Fruit fly (Drosophila melanogaster) whole organism, embryonic: ENCODE measurements around the gene Tom.

Experiments
- Ada2b ChIP-seq: fragments of 200-800 bp; sonication (Bioruptor generic); IDR thresholded peaks from 2 replicates; pipeline ENCODE4 v1.3.6; 2022; ENCODE audit warnings: missing biosample characterization, missing genetic modification characterization
- Aef1 ChIP-seq: fragments of 200-800 bp; sonication (Bioruptor generic); IDR thresholded peaks from 3 replicates; pipeline ENCODE4 v1.3.6; 2022; ENCODE audit warnings: missing biosample characterization, missing genetic modification characterization
- Atf6 ChIP-seq: fragments of 200-800 bp; sonication (Bioruptor generic); IDR thresholded peaks from 2 replicates; pipeline ENCODE4 v1.3.6; 2022; ENCODE audit warnings: missing biosample characterization, missing genetic modification characterization
- Bgb ChIP-seq: fragments of 200-800 bp; sonication (Bioruptor generic); IDR thresholded peaks from 2 replicates; pipeline ENCODE4 v1.3.6; 2022; ENCODE audit warnings: missing biosample characterization, missing genetic modification characterization; ENCODE audit not compliant: partially characterized antibody
- Blimp-1 ChIP-seq: fragments of 200-800 bp; sonication (Bioruptor generic); optimal IDR thresholded peaks from 3 replicates; lab custom pipeline; 2018; ENCODE audit warnings: missing biosample characterization, missing genetic modification characterization, mild to moderate bottlenecking, moderate library complexity, missing genetic modification reagents
- C15 ChIP-seq: fragments of 200-800 bp; sonication (Bioruptor generic); IDR thresholded peaks from 3 replicates; pipeline ENCODE4 v1.3.6; 2022; ENCODE audit warnings: missing biosample characterization, missing genetic modification characterization
- CG10431 ChIP-seq: fragments of 200-800 bp; sonication (Bioruptor generic); optimal IDR thresholded peaks from 3 replicates; lab custom pipeline; 2018; ENCODE audit warnings: missing biosample characterization, mild to moderate bottlenecking, missing genetic modification characterization
- CG12071 ChIP-seq: fragments of 200-800 bp; sonication (Bioruptor generic); optimal IDR thresholded peaks from 3 replicates; lab custom pipeline; 2018; ENCODE audit warnings: missing biosample characterization, mild to moderate bottlenecking, missing genetic modification characterization
- CG12155 ChIP-seq: fragments of 200-800 bp; sonication (Bioruptor generic); optimal IDR thresholded peaks from 3 replicates; lab custom pipeline; 2016; ENCODE audit warnings: missing biosample characterization, missing genetic modification characterization
- CG13123 ChIP-seq: fragments of 200-800 bp; sonication (Bioruptor generic); optimal IDR thresholded peaks from 2 replicates; lab custom pipeline; 2016; ENCODE audit warnings: missing biosample characterization, missing genetic modification characterization
- CG16779 ChIP-seq: fragments of 200-800 bp; sonication (Bioruptor generic); IDR thresholded peaks from 2 replicates; pipeline ENCODE4 v1.3.6; 2022; ENCODE audit warnings: missing biosample characterization, missing genetic modification characterization
- CG17359 ChIP-seq: fragments of 200-800 bp; sonication (Bioruptor generic); optimal IDR thresholded peaks from 3 replicates; lab custom pipeline; 2018; ENCODE audit warnings: missing biosample characterization, mild to moderate bottlenecking, missing genetic modification characterization, moderate library complexity
- CG17385 ChIP-seq: fragments of 200-800 bp; sonication (Bioruptor generic); optimal IDR thresholded peaks from 3 replicates; lab custom pipeline; 2018; ENCODE audit warnings: missing biosample characterization, mild to moderate bottlenecking, missing genetic modification characterization
- CG17612 ChIP-seq: fragments of 200-800 bp; sonication (Bioruptor generic); IDR thresholded peaks from 2 replicates; pipeline ENCODE4 v1.3.6; 2022; ENCODE audit warnings: missing biosample characterization, missing genetic modification characterization
- CG17912 ChIP-seq: fragments of 200-800 bp; sonication (Bioruptor generic); optimal IDR thresholded peaks from 2 replicates; lab custom pipeline; 2018; ENCODE audit warnings: missing biosample characterization, mild to moderate bottlenecking, missing genetic modification characterization
- CG2116 ChIP-seq: fragments of 200-800 bp; sonication (Bioruptor generic); optimal IDR thresholded peaks from 3 replicates; lab custom pipeline; 2018; ENCODE audit warnings: missing biosample characterization, mild to moderate bottlenecking, missing genetic modification characterization
- CG3407 ChIP-seq: fragments of 200-800 bp; sonication (Bioruptor generic); optimal IDR thresholded peaks from 2 replicates; lab custom pipeline; 2018; ENCODE audit warnings: missing biosample characterization, mild to moderate bottlenecking, missing genetic modification characterization
- CG43689 ChIP-seq: fragments of 200-800 bp; sonication (Bioruptor generic); IDR thresholded peaks from 2 replicates; pipeline ENCODE4 v1.3.6; 2022; ENCODE audit warnings: missing biosample characterization, missing genetic modification characterization
- CG7372 ChIP-seq: fragments of 200-800 bp; sonication (Bioruptor generic); IDR thresholded peaks from 2 replicates; pipeline ENCODE4 v1.3.6; 2022; ENCODE audit warnings: missing biosample characterization, missing genetic modification characterization
- CG8478 ChIP-seq: fragments of >200 bp; optimal IDR thresholded peaks from 2 replicates; lab custom pipeline; 2018
- CG9876 ChIP-seq: fragments of 200-800 bp; sonication (Bioruptor generic); optimal IDR thresholded peaks from 2 replicates; lab custom pipeline; 2016; ENCODE audit warnings: missing biosample characterization, missing genetic modification characterization
- Doc2 ChIP-seq: fragments of 200-800 bp; sonication (Bioruptor generic); IDR thresholded peaks from 2 replicates; pipeline ENCODE4 v1.3.6; 2022; ENCODE audit warnings: missing biosample characterization, missing genetic modification characterization
- Fer3 ChIP-seq: fragments of 200-800 bp; sonication (Bioruptor generic); optimal IDR thresholded peaks from 2 replicates; lab custom pipeline; 2018; ENCODE audit warnings: missing biosample characterization, mild to moderate bottlenecking, missing genetic modification characterization, moderate library complexity
- H2.0 ChIP-seq: fragments of 200-800 bp; sonication (Bioruptor generic); IDR thresholded peaks from 2 replicates; pipeline ENCODE4 v1.3.6; 2022; ENCODE audit warnings: missing biosample characterization, missing genetic modification characterization
- HmgD ChIP-seq: fragments of 200-800 bp; sonication (Bioruptor generic); optimal IDR thresholded peaks from 3 replicates; lab custom pipeline; 2016; ENCODE audit warnings: missing biosample characterization, missing genetic modification characterization
- Hr3 ChIP-seq: fragments of 200-800 bp; sonication (Bioruptor generic); optimal IDR thresholded peaks from 3 replicates; lab custom pipeline; 2016; ENCODE audit warnings: missing biosample characterization, missing genetic modification characterization
- Lpt ChIP-seq: fragments of >200 bp; optimal IDR thresholded peaks from 2 replicates; lab custom pipeline; 2018; ENCODE audit warnings: missing biosample characterization, missing genetic modification characterization
- MBD-R2 ChIP-seq: fragments of 200-800 bp; sonication (Bioruptor generic); IDR thresholded peaks from 2 replicates; pipeline ENCODE4 v1.3.6; 2022; ENCODE audit warnings: missing biosample characterization, missing genetic modification characterization
- NC2β ChIP-seq: fragments of 200-800 bp; sonication (Bioruptor generic); optimal IDR thresholded peaks from 2 replicates; lab custom pipeline; 2016; ENCODE audit warnings: missing biosample characterization, missing genetic modification characterization
- Nf-YC ChIP-seq: fragments of 200-800 bp; optimal IDR thresholded peaks from 3 replicates; lab custom pipeline; 2019; ENCODE audit warnings: missing biosample characterization, mild to moderate bottlenecking, missing genetic modification characterization, moderate library complexity
- Pdp1 ChIP-seq, 2 experiments: fragments of 200-800 bp; sonication (Bioruptor generic); optimal IDR thresholded peaks; 3 replicates each; lab custom pipeline; 2016; ENCODE audit warnings: missing biosample characterization in 2 of 2, missing genetic modification characterization in 2 of 2, mild to moderate bottlenecking in 1 of 2, moderate library complexity in 1 of 2
- Scr ChIP-seq: fragments of 200-800 bp; sonication (Bioruptor generic); IDR thresholded peaks from 2 replicates; pipeline ENCODE4 v1.3.6; 2022; ENCODE audit warnings: missing biosample characterization, missing genetic modification characterization; ENCODE audit not compliant: partially characterized antibody
- Tbp ChIP-seq: fragments of >200 bp; optimal IDR thresholded peaks from 2 replicates; lab custom pipeline; 2018; ENCODE audit warnings: missing biosample characterization, missing genetic modification characterization
- ac ChIP-seq: fragments of 200-800 bp; sonication (Bioruptor generic); optimal IDR thresholded peaks from 3 replicates; lab custom pipeline; 2017; ENCODE audit warnings: missing biosample characterization, mild to moderate bottlenecking, missing genetic modification characterization
- az2 ChIP-seq: fragments of 200-800 bp; sonication (Bioruptor generic); optimal IDR thresholded peaks from 3 replicates; lab custom pipeline; 2016; ENCODE audit warnings: missing biosample characterization, missing genetic modification characterization
- cad ChIP-seq: fragments of >200 bp; optimal IDR thresholded peaks from 2 replicates; lab custom pipeline; 2017; ENCODE audit warnings: missing biosample characterization, missing genetic modification characterization
- cato ChIP-seq: fragments of 200-800 bp; sonication (Bioruptor generic); optimal IDR thresholded peaks from 2 replicates; lab custom pipeline; 2016; ENCODE audit warnings: missing biosample characterization, missing genetic modification characterization, borderline replicate concordance
- chinmo ChIP-seq: fragments of 200-800 bp; sonication (Bioruptor generic); IDR thresholded peaks from 4 replicates; pipeline ENCODE4 v1.3.6; 2022; ENCODE audit warnings: missing biosample characterization, missing genetic modification characterization; ENCODE audit not compliant: partially characterized antibody
- da ChIP-seq: fragments of 200-800 bp; sonication (Bioruptor generic); optimal IDR thresholded peaks from 2 replicates; lab custom pipeline; 2016; ENCODE audit warnings: missing biosample characterization, missing genetic modification characterization
- exex ChIP-seq: fragments of 200-800 bp; sonication (Bioruptor generic); optimal IDR thresholded peaks from 4 replicates; lab custom pipeline; 2018; ENCODE audit warnings: missing biosample characterization, mild to moderate bottlenecking, missing genetic modification characterization, moderate library complexity
- eyg ChIP-seq: fragments of 200-800 bp; sonication (Bioruptor generic); optimal IDR thresholded peaks from 3 replicates; lab custom pipeline; 2016; ENCODE audit warnings: missing biosample characterization, missing genetic modification characterization
- fd96Cb ChIP-seq: fragments of 200-800 bp; sonication (Bioruptor generic); optimal IDR thresholded peaks from 2 replicates; lab custom pipeline; 2018; ENCODE audit warnings: missing biosample characterization, mild to moderate bottlenecking, missing genetic modification characterization, moderate library complexity
- gro ChIP-seq: fragments of 200-800 bp; sonication (Bioruptor generic); optimal IDR thresholded peaks from 2 replicates; lab custom pipeline; 2016; ENCODE audit warnings: missing biosample characterization, missing genetic modification characterization
- gsb ChIP-seq: fragments of 200-800 bp; sonication (Bioruptor generic); IDR thresholded peaks from 2 replicates; pipeline ENCODE4 v1.3.6; 2022; ENCODE audit warnings: missing biosample characterization, missing genetic modification characterization
- hb ChIP-seq: fragments of 200-800 bp; sonication (Bioruptor generic); IDR thresholded peaks from 3 replicates; pipeline ENCODE4 v1.3.6; 2022; ENCODE audit warnings: missing biosample characterization, missing genetic modification characterization; ENCODE audit not compliant: partially characterized antibody
- ken ChIP-seq: fragments of 200-800 bp; sonication (Bioruptor generic); IDR thresholded peaks from 3 replicates; pipeline ENCODE4 v1.3.6; 2022; ENCODE audit warnings: missing biosample characterization, missing genetic modification characterization
- mld ChIP-seq: fragments of 200-800 bp; sonication (Bioruptor generic); IDR thresholded peaks from 3 replicates; pipeline ENCODE4 v1.3.6; 2022; ENCODE audit warnings: missing biosample characterization, missing genetic modification characterization; ENCODE audit not compliant: partially characterized antibody
- nau ChIP-seq: fragments of 200-800 bp; sonication (Bioruptor generic); optimal IDR thresholded peaks from 3 replicates; lab custom pipeline; 2017; ENCODE audit warnings: missing biosample characterization, mild to moderate bottlenecking, missing genetic modification characterization, missing genetic modification reagents
- otp ChIP-seq: fragments of 200-800 bp; sonication (Bioruptor generic); IDR thresholded peaks from 3 replicates; pipeline ENCODE4, ENCODE4 v1.3.6; 2022; ENCODE audit warnings: missing biosample characterization, missing genetic modification characterization
- ro ChIP-seq: fragments of 200-800 bp; sonication (Bioruptor generic); IDR thresholded peaks from 2 replicates; pipeline ENCODE4 v1.3.6; 2022; ENCODE audit warnings: missing biosample characterization, missing genetic modification characterization
- stwl ChIP-seq: fragments of 200-800 bp; sonication (Bioruptor generic); optimal IDR thresholded peaks from 3 replicates; lab custom pipeline; 2018; ENCODE audit warnings: missing biosample characterization, mild to moderate bottlenecking, missing genetic modification characterization, moderate library complexity
- tgo ChIP-seq: fragments of 200-800 bp; sonication (Bioruptor generic); IDR thresholded peaks from 3 replicates; pipeline ENCODE4 v1.3.6; 2022; ENCODE audit warnings: missing biosample characterization, missing genetic modification characterization
- zfh1 ChIP-seq: fragments of 200-800 bp; sonication (Bioruptor generic); IDR thresholded peaks from 3 replicates; pipeline ENCODE4 v1.3.6; 2022; ENCODE audit warnings: missing biosample characterization, missing genetic modification characterization

Gene Tom

DNA sequence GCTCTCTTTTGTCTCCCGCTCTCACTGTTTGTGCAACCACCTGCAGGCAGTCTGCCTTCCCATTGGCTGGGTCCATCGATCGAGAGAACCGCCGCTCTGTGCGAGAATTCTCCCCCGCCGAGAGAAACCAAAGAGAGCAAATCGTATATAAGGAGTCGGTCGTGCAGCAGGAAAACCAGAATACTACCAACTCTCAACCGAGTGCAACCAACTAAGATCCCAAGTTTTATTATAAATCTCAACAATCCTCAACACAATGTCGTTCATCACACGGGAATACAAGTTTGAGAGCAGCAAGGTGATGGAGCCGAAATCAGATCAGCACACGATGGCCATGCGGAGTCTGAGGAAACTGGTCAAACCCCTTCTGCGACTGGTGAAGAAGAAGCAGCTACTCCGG lies at the start of gene Tom (continued):
- TF ChIP-seq CG9876 (GFP tag; lab: Kevin White, UChicago), result no peak
- no peak for TF ChIP-seq da (GFP tag; lab: Kevin White, UChicago)
- TF ChIP-seq Aef1 (GFP tag; lab: Robert Waterston, UW), result no peak
- TF ChIP-seq CG17385 (GFP tag; lab: Kevin White, UChicago), result peak; percentile 23
- no peak for TF ChIP-seq CG43689
- no peak for TF ChIP-seq Fer3
- no peak for TF ChIP-seq chinmo (GFP tag; lab: Robert Waterston, UW)
- TF ChIP-seq nau (GFP tag; lab: Kevin White, UChicago), result no peak
- no peak for TF ChIP-seq otp (GFP tag; lab: Robert Waterston, UW)
- no peak for TF ChIP-seq C15
- no peak for TF ChIP-seq CG7372 (GFP tag; lab: Robert Waterston, UW)
- no peak for TF ChIP-seq mld
- no peak for TF ChIP-seq ro (GFP tag; lab: Robert Waterston, UW)
- no peak for TF ChIP-seq stwl
- TF ChIP-seq CG17912, result no peak
- TF ChIP-seq Bgb, result no peak
- no peak for TF ChIP-seq Ada2b (GFP tag; lab: Robert Waterston, UW)
- no peak for TF ChIP-seq CG10431 (GFP tag; lab: Kevin White, UChicago)
- TF ChIP-seq Lpt (GFP tag; lab: Kevin White, UChicago), result no peak
- no peak for TF ChIP-seq CG2116
- no peak for TF ChIP-seq zfh1 (GFP tag; lab: Robert Waterston, UW)
- no peak for TF ChIP-seq CG13123 (GFP tag; lab: Kevin White, UChicago)
- TF ChIP-seq Tbp (GFP tag; lab: Kevin White, UChicago), result peak; percentile 92
- peak; percentile 33 for TF ChIP-seq ac
- TF ChIP-seq CG12071, result no peak
- TF ChIP-seq az2 (GFP tag; lab: Kevin White, UChicago), result no peak
- TF ChIP-seq hb, result no peak
- no peak for TF ChIP-seq Blimp-1
- no peak for TF ChIP-seq MBD-R2 (GFP tag; lab: Robert Waterston, UW)
- TF ChIP-seq Pdp1 (GFP tag; optimal IDR thresholded peaks at IDR 0.05; lab: Kevin White, UChicago), result no peak
- no peak for TF ChIP-seq gsb (GFP tag; lab: Robert Waterston, UW)
- TF ChIP-seq gro (GFP tag; lab: Kevin White, UChicago), result no peak
- peak; percentile 93 for TF ChIP-seq Nf-YC
- TF ChIP-seq NC2β (GFP tag; lab: Kevin White, UChicago), result peak; percentile 49
- TF ChIP-seq CG16779 (GFP tag; lab: Robert Waterston, UW), result no peak
- no peak for TF ChIP-seq Hr3
- TF ChIP-seq cato (GFP tag; lab: Kevin White, UChicago), result no peak
- no peak for TF ChIP-seq Atf6 (GFP tag; lab: Robert Waterston, UW)
- TF ChIP-seq Doc2 (GFP tag; lab: Robert Waterston, UW), result no peak
- TF ChIP-seq tgo (GFP tag; lab: Robert Waterston, UW), result no peak
- TF ChIP-seq fd96Cb, result no peak
- TF ChIP-seq exex (tag; lab: Kevin White, UChicago), result no peak
- TF ChIP-seq CG17359 (tag; lab: Kevin White, UChicago), result no peak
- TF ChIP-seq HmgD (GFP tag; lab: Kevin White, UChicago), result no peak
- no peak for TF ChIP-seq CG3407 (GFP tag; lab: Kevin White, UChicago)
- no peak for TF ChIP-seq Scr (GFP tag; lab: Robert Waterston, UW)
- TF ChIP-seq cad (GFP tag; lab: Kevin White, UChicago), result peak; percentile 22
- TF ChIP-seq CG17612 (GFP tag; lab: Robert Waterston, UW), result no peak
- no peak for TF ChIP-seq CG12155
- TF ChIP-seq ken (GFP tag; lab: Robert Waterston, UW), result no peak
- TF ChIP-seq CG8478 (lab: Kevin White, UChicago), result no peak
- TF ChIP-seq eyg (GFP tag; lab: Kevin White, UChicago), result no peak
- no peak for TF ChIP-seq H2.0
